Fruit fly (Drosophila melanogaster) whole organism, wandering third instar larva: ENCODE results near the gene CG13445.

ENCODE experiments used
- Abd-B ChIP-seq: fragments of >200 bp; optimal IDR thresholded peaks from 2 replicates; lab custom pipeline; 2017; ENCODE audit warnings: missing biosample characterization, missing genetic modification characterization
- CG32264 ChIP-seq: fragments of 200-800 bp; sonication (Bioruptor generic); optimal IDR thresholded peaks from 2 replicates; lab custom pipeline; 2016; ENCODE audit warnings: missing biosample characterization, missing genetic modification characterization
- CG9705 ChIP-seq: fragments of 200-800 bp; sonication (Bioruptor generic); optimal IDR thresholded peaks from 2 replicates; lab custom pipeline; 2018; ENCODE audit warnings: missing biosample characterization, mild to moderate bottlenecking, missing genetic modification characterization
- CrebA ChIP-seq: fragments of 200-800 bp; sonication (Bioruptor generic); optimal IDR thresholded peaks from 2 replicates; lab custom pipeline; 2016; ENCODE audit warnings: missing biosample characterization, mild to moderate bottlenecking, missing genetic modification characterization, borderline replicate concordance
- Dif ChIP-seq: fragments of 200-275, 200-300 bp; sonication (Bioruptor generic); optimal IDR thresholded peaks from 2 replicates; lab custom pipeline; 2018; ENCODE audit warnings: missing biosample characterization, missing genetic modification characterization; ENCODE audit not compliant: partially characterized antibody
- GATAd ChIP-seq: sonication (Bioruptor generic); optimal IDR thresholded peaks from 2 replicates; lab custom pipeline; 2016; ENCODE audit warnings: missing biosample characterization, missing genetic modification characterization
- HLH106 ChIP-seq: fragments of 200-800 bp; optimal IDR thresholded peaks from 3 replicates; lab custom pipeline; 2019; ENCODE audit warnings: missing biosample characterization, mild to moderate bottlenecking, missing genetic modification characterization, moderate library complexity
- Hr78 ChIP-seq: fragments of >200 bp; optimal IDR thresholded peaks from 2 replicates; lab custom pipeline; 2017; ENCODE audit warnings: missing biosample characterization, missing genetic modification characterization
- Hr83 ChIP-seq: fragments of 200-300 bp; sonication (Bioruptor generic); optimal IDR thresholded peaks from 2 replicates; lab custom pipeline; 2016; ENCODE audit warnings: missing biosample characterization, mild to moderate bottlenecking, missing genetic modification characterization, moderate library complexity; ENCODE audit not compliant: poor library complexity, severe bottlenecking
- Mio ChIP-seq: sonication (Bioruptor generic); optimal IDR thresholded peaks from 2 replicates; lab custom pipeline; 2016; ENCODE audit warnings: missing biosample characterization, missing genetic modification characterization
- Myc ChIP-seq: fragments of >200 bp; optimal IDR thresholded peaks from 2 replicates; lab custom pipeline; 2017
- N ChIP-seq: fragments of >200 bp; optimal IDR thresholded peaks from 2 replicates; lab custom pipeline; 2018; ENCODE audit warnings: missing biosample characterization, missing external identifiers, missing genetic modification characterization
- Rel ChIP-seq, 2 experiments: fragments of 200-800 bp; sonication (Bioruptor generic) in 1 of 2; optimal IDR thresholded peaks; 2 replicates in 1 of 2; 3 replicates in 1 of 2; lab custom pipeline; 2016 to 2019; ENCODE audit warnings: mild to moderate bottlenecking in 2 of 2, missing biosample characterization in 2 of 2, missing genetic modification characterization in 2 of 2, moderate library complexity in 1 of 2
- Sp1 ChIP-seq: fragments of 200-800 bp; sonication (Bioruptor generic); optimal IDR thresholded peaks from 3 replicates; lab custom pipeline; 2019; ENCODE audit warnings: missing biosample characterization, mild to moderate bottlenecking, missing genetic modification characterization, moderate library complexity
- Vsx2 ChIP-seq: fragments of 200-300, 225-300 bp; sonication (Bioruptor generic); optimal IDR thresholded peaks from 2 replicates; lab custom pipeline; 2018; ENCODE audit warnings: missing biosample characterization, missing genetic modification characterization; ENCODE audit not compliant: partially characterized antibody
- br ChIP-seq: fragments of 200-800 bp; sonication (Bioruptor generic); optimal IDR thresholded peaks from 2 replicates; lab custom pipeline; 2016; ENCODE audit warnings: missing biosample characterization, missing genetic modification characterization
- brk ChIP-seq: fragments of 200-800 bp; sonication (Bioruptor generic); optimal IDR thresholded peaks from 2 replicates; lab custom pipeline; 2016; ENCODE audit warnings: missing biosample characterization, mild to moderate bottlenecking, missing genetic modification characterization
- dl ChIP-seq, 2 experiments: fragments of 175-275, 200-275 bp in 1 of 2; fragments of 200-275 bp in 1 of 2; sonication (Bioruptor generic); optimal IDR thresholded peaks; lab custom pipeline; 2018; ENCODE audit warnings: mild to moderate bottlenecking in 2 of 2, missing biosample characterization in 2 of 2, missing genetic modification characterization in 2 of 2, moderate library complexity in 2 of 2; ENCODE audit not compliant: partially characterized antibody in 2 of 2, insufficient read depth in 1 of 2
- dmrt93B ChIP-seq: fragments of 200-800 bp; sonication (Bioruptor generic); optimal IDR thresholded peaks from 2 replicates; lab custom pipeline; 2018; ENCODE audit warnings: missing biosample characterization, mild to moderate bottlenecking, missing genetic modification characterization
- dsf ChIP-seq: sonication (Bioruptor generic); optimal IDR thresholded peaks from 2 replicates; lab custom pipeline; 2016; ENCODE audit warnings: missing biosample characterization, missing genetic modification characterization, borderline replicate concordance
- ey ChIP-seq: fragments of 200-800 bp; sonication (Bioruptor generic); optimal IDR thresholded peaks from 2 replicates; lab custom pipeline; 2016; ENCODE audit warnings: missing biosample characterization, missing genetic modification characterization
- foxo ChIP-seq, 2 experiments: fragments of 200-800 bp; sonication (Bioruptor generic); optimal IDR thresholded peaks; 2 replicates in 1 of 2; 3 replicates in 1 of 2; lab custom pipeline; 2016 to 2017; ENCODE audit warnings: missing biosample characterization in 2 of 2, missing genetic modification characterization in 2 of 2
- fru ChIP-seq: fragments of 200-800 bp; sonication (Bioruptor generic); optimal IDR thresholded peaks from 3 replicates; lab custom pipeline; 2016; ENCODE audit warnings: missing biosample characterization, mild to moderate bottlenecking, missing genetic modification characterization
- h ChIP-seq: fragments of 200-800 bp; sonication (Bioruptor generic); optimal IDR thresholded peaks from 3 replicates; lab custom pipeline; 2016; ENCODE audit warnings: missing biosample characterization, mild to moderate bottlenecking, missing genetic modification characterization
- lola ChIP-seq: fragments of >200 bp; optimal IDR thresholded peaks from 2 replicates; lab custom pipeline; 2017; ENCODE audit warnings: missing biosample characterization, missing genetic modification characterization
- pan ChIP-seq: fragments of >200 bp; optimal IDR thresholded peaks from 2 replicates; lab custom pipeline; 2017
- psq ChIP-seq: fragments of 200-800 bp; sonication (Bioruptor generic); optimal IDR thresholded peaks from 3 replicates; lab custom pipeline; 2017; ENCODE audit warnings: missing biosample characterization, mild to moderate bottlenecking, missing genetic modification characterization, moderate library complexity
- rgr ChIP-seq: fragments of 200-800 bp; sonication (Bioruptor generic); optimal IDR thresholded peaks from 3 replicates; lab custom pipeline; 2016; ENCODE audit warnings: missing biosample characterization, mild to moderate bottlenecking, missing genetic modification characterization
- sv ChIP-seq: fragments of 200-800 bp; sonication (Bioruptor generic); optimal IDR thresholded peaks from 3 replicates; lab custom pipeline; 2016; ENCODE audit warnings: missing biosample characterization, missing genetic modification characterization
- tai ChIP-seq: sonication (Bioruptor generic); optimal IDR thresholded peaks from 2 replicates; lab custom pipeline; 2016; ENCODE audit warnings: missing biosample characterization, missing genetic modification characterization
- usp ChIP-seq: fragments of >200 bp; optimal IDR thresholded peaks from 2 replicates; lab custom pipeline; 2017; ENCODE audit warnings: missing biosample characterization, missing genetic modification characterization
- woc ChIP-seq: sonication (Bioruptor generic); optimal IDR thresholded peaks from 2 replicates; lab custom pipeline; 2016; ENCODE audit warnings: missing biosample characterization, mild to moderate bottlenecking, missing genetic modification characterization

The CG13445 gene

dm6 chr3L:15787406-15787805, 21.9 kb upstream of the CG13445 start:
- TF ChIP-seq Mio (GFP tag; lab: Kevin White, UChicago) (no peak), woc (GFP tag; lab: Kevin White, UChicago) (no peak), CrebA (GFP tag; lab: Kevin White, UChicago) (no peak), sv (GFP tag; lab: Kevin White, UChicago) (no peak), usp (no peak), rgr (no peak), N (GFP tag; lab: Kevin White, UChicago) (no peak), br (no peak), h (no peak), CG9705 (GFP tag; lab: Kevin White, UChicago) (no peak), CG32264 (GFP tag; lab: Kevin White, UChicago) (no peak), dsf (GFP tag; lab: Kevin White, UChicago) (no peak), dl (GFP tag; optimal IDR thresholded peaks at IDR 0.05; lab: Kevin White, UChicago; ENCODE audit: insufficient read depth in 1 of 2, partially characterized antibody in 2 of 2) (no peak), Hr78 (GFP tag; lab: Kevin White, UChicago) (no peak), Myc (lab: Kevin White, UChicago) (no peak), GATAd (GFP tag; lab: Kevin White, UChicago) (no peak), HLH106 (tag; lab: Kevin White, UChicago) (no peak), Abd-B (no peak), Rel (GFP tag; optimal IDR thresholded peaks at IDR 0.05; lab: Kevin White, UChicago) (no peak), Rel (tag; optimal IDR thresholded peaks at IDR 0.05; lab: Kevin White, UChicago) (no peak), Dif (GFP tag; lab: Kevin White, UChicago) (no peak)

dm6 chr3L:15791072-15791471, 18.2 kb upstream of the CG13445 start:
- TF ChIP-seq Hr83 (GFP tag; lab: Kevin White, UChicago) = no peak
- TF ChIP-seq CG9705 (GFP tag; lab: Kevin White, UChicago) = no peak
- TF ChIP-seq dmrt93B (GFP tag; lab: Kevin White, UChicago) = no peak
- TF ChIP-seq foxo (GFP tag; optimal IDR thresholded peaks at IDR 0.05; lab: Kevin White, UChicago) = no peak
- TF ChIP-seq ey (GFP tag; lab: Kevin White, UChicago) = no peak
- TF ChIP-seq dsf (GFP tag; lab: Kevin White, UChicago) = no peak
- TF ChIP-seq pan (lab: Kevin White, UChicago) = no peak

dm6 chr3L:15794311-15794710, 15.0 kb upstream of the CG13445 start:
- no peak for TF ChIP-seq N (GFP tag; lab: Kevin White, UChicago)
- no peak for TF ChIP-seq ey (GFP tag; lab: Kevin White, UChicago)
- no peak for TF ChIP-seq Vsx2 (GFP tag; lab: Kevin White, UChicago)
- TF ChIP-seq Rel (GFP tag; optimal IDR thresholded peaks at IDR 0.05; lab: Kevin White, UChicago) = no peak
- no peak for TF ChIP-seq Rel (tag; optimal IDR thresholded peaks at IDR 0.05; lab: Kevin White, UChicago)
- no peak for TF ChIP-seq Hr78 (GFP tag; lab: Kevin White, UChicago)
- no peak for TF ChIP-seq tai (GFP tag; lab: Kevin White, UChicago)
- no peak for TF ChIP-seq Abd-B
- no peak for TF ChIP-seq sv (GFP tag; lab: Kevin White, UChicago)
- no peak for TF ChIP-seq brk (GFP tag; lab: Kevin White, UChicago)
- no peak for TF ChIP-seq psq (GFP tag; lab: Kevin White, UChicago)
- no peak for TF ChIP-seq Mio (GFP tag; lab: Kevin White, UChicago)
- no peak for TF ChIP-seq Sp1 (GFP tag; lab: Kevin White, UChicago)
- no peak for TF ChIP-seq Dif (GFP tag; lab: Kevin White, UChicago)
- no peak for TF ChIP-seq woc (GFP tag; lab: Kevin White, UChicago)
- TF ChIP-seq lola (GFP tag; lab: Kevin White, UChicago) = no peak
- TF ChIP-seq dl (GFP tag; optimal IDR thresholded peaks at IDR 0.05; lab: Kevin White, UChicago; ENCODE audit: insufficient read depth in 1 of 2, partially characterized antibody in 2 of 2) = no peak
- no peak for TF ChIP-seq CG32264 (GFP tag; lab: Kevin White, UChicago)
- TF ChIP-seq foxo (GFP tag; optimal IDR thresholded peaks at IDR 0.05; lab: Kevin White, UChicago) = no peak
- no peak for TF ChIP-seq fru (GFP tag; lab: Kevin White, UChicago)

dm6 chr3L:15802117-15802516, 7.2 kb upstream of the CG13445 start:
- TF ChIP-seq dl (GFP tag; optimal IDR thresholded peaks at IDR 0.05; lab: Kevin White, UChicago; ENCODE audit: insufficient read depth in 1 of 2, partially characterized antibody in 2 of 2) = no peak
- TF ChIP-seq, all 38 proteins: peak for 0
